Worm (Caenorhabditis elegans) whole organism, L2 larva: ENCODE results near the gene F35C11.3.
A peak's percentile ranks its signal among the peaks of the same experiment; 100 is the strongest.

Source experiments
- F13H6.1 ChIP-seq: sonication (generic microtip); optimal IDR thresholded peaks from 2 replicates; lab custom pipeline; 2016; ENCODE audit warnings: missing genetic modification characterization, missing compliant biosample characterization
- R02D3.7 ChIP-seq: fragments of 150-350 bp; optimal IDR thresholded peaks from 2 replicates; lab custom pipeline; 2014; ENCODE audit warnings: missing biosample characterization, missing genetic modification characterization
- Y55F3AM.14 ChIP-seq: fragments of 200-800 bp; sonication (Bioruptor generic); optimal IDR thresholded peaks from 2 replicates; lab custom pipeline; 2018; ENCODE audit warnings: mild to moderate bottlenecking, missing genetic modification characterization, missing compliant biosample characterization
- ZK546.5 ChIP-seq: sonication (generic microtip); optimal IDR thresholded peaks from 2 replicates; lab custom pipeline; 2017; ENCODE audit warnings: missing biosample characterization, missing genetic modification characterization
- ama-1 ChIP-seq: fragments of 150-350 bp; optimal IDR thresholded peaks from 2 replicates; lab custom pipeline; 2018; ENCODE audit warnings: inconsistent platforms
- blmp-1 ChIP-seq: sonication (generic microtip); optimal IDR thresholded peaks from 2 replicates; lab custom pipeline; 2017; ENCODE audit warnings: missing genetic modification characterization, mild to moderate bottlenecking, missing compliant biosample characterization, antibody characterized with exemption, moderate library complexity; ENCODE audit not compliant: insufficient read depth
- ceh-16 ChIP-seq: fragments of 150-350 bp; optimal IDR thresholded peaks from 2 replicates; lab custom pipeline; 2014; ENCODE audit warnings: missing biosample characterization, missing genetic modification characterization
- ceh-82 ChIP-seq: fragments of 150-350 bp; optimal IDR thresholded peaks from 2 replicates; lab custom pipeline; 2014; ENCODE audit warnings: missing biosample characterization, missing genetic modification characterization
- dmd-4 ChIP-seq: sonication (generic microtip); optimal IDR thresholded peaks from 2 replicates; lab custom pipeline; 2017; ENCODE audit warnings: missing biosample characterization, missing genetic modification characterization
- elt-1 ChIP-seq: fragments of 150-350 bp; optimal IDR thresholded peaks from 2 replicates; lab custom pipeline; 2014; ENCODE audit warnings: missing biosample characterization, missing genetic modification characterization
- elt-3 ChIP-seq: sonication (generic microtip); optimal IDR thresholded peaks from 2 replicates; lab custom pipeline; 2017; ENCODE audit warnings: missing biosample characterization, missing genetic modification characterization
- fos-1 ChIP-seq: fragments of 150-350 bp; optimal IDR thresholded peaks from 2 replicates; lab custom pipeline; 2014; ENCODE audit warnings: missing biosample characterization, missing genetic modification characterization
- gmeb-1 ChIP-seq: fragments of 150-350 bp; optimal IDR thresholded peaks from 2 replicates; lab custom pipeline; 2014; ENCODE audit warnings: missing biosample characterization, missing genetic modification characterization
- lin-11 ChIP-seq: fragments of 150-350 bp; sonication (generic microtip); optimal IDR thresholded peaks from 2 replicates; lab custom pipeline; 2014; ENCODE audit warnings: missing biosample characterization, missing genetic modification characterization, inconsistent platforms, mixed read lengths
- lin-13 ChIP-seq: fragments of 150-350 bp; optimal IDR thresholded peaks from 2 replicates; lab custom pipeline; 2014; ENCODE audit warnings: missing biosample characterization, missing genetic modification reagents, missing genetic modification characterization
- lsy-2 ChIP-seq, 2 experiments: fragments of 150-350 bp in 1 of 2; sonication (generic microtip) in 1 of 2; optimal IDR thresholded peaks; 2 replicates each; lab custom pipeline; 2014 to 2017; ENCODE audit warnings: missing biosample characterization in 2 of 2, missing genetic modification characterization in 2 of 2
- mab-5 ChIP-seq: fragments of 150-350 bp; optimal IDR thresholded peaks from 2 replicates; lab custom pipeline; 2014; ENCODE audit warnings: missing biosample characterization, missing genetic modification characterization
- mdl-1 ChIP-seq, 2 experiments: fragments of 150-350 bp in 1 of 2; sonication (generic microtip) in 1 of 2; optimal IDR thresholded peaks; 2 replicates each; lab custom pipeline; 2017; ENCODE audit warnings: missing biosample characterization in 2 of 2, missing genetic modification characterization in 2 of 2
- nhr-10 ChIP-seq: sonication (generic microtip); optimal IDR thresholded peaks from 2 replicates; lab custom pipeline; 2017; ENCODE audit warnings: missing biosample characterization, missing genetic modification characterization
- nhr-129 ChIP-seq: fragments of 150-350 bp; optimal IDR thresholded peaks from 2 replicates; lab custom pipeline; 2014; ENCODE audit warnings: missing biosample characterization, missing genetic modification characterization
- nhr-21 ChIP-seq: fragments of 150-350 bp; optimal IDR thresholded peaks from 2 replicates; lab custom pipeline; 2014; ENCODE audit warnings: missing biosample characterization, missing genetic modification characterization
- nhr-23 ChIP-seq: fragments of 150-350 bp; optimal IDR thresholded peaks from 2 replicates; lab custom pipeline; 2014; ENCODE audit warnings: missing biosample characterization, missing genetic modification reagents, missing genetic modification characterization
- nhr-237 ChIP-seq: fragments of 150-350 bp; optimal IDR thresholded peaks from 2 replicates; lab custom pipeline; 2014; ENCODE audit warnings: missing biosample characterization, missing genetic modification characterization
- nhr-25 ChIP-seq: fragments of 150-350 bp; sonication (generic microtip); optimal IDR thresholded peaks from 3 replicates; lab custom pipeline; 2014; ENCODE audit warnings: missing biosample characterization, missing genetic modification characterization
- nhr-77 ChIP-seq: fragments of 150-350 bp; optimal IDR thresholded peaks from 2 replicates; lab custom pipeline; 2014; ENCODE audit warnings: missing biosample characterization, missing genetic modification characterization
- sem-4 ChIP-seq: fragments of 150-350 bp; optimal IDR thresholded peaks from 2 replicates; lab custom pipeline; 2014; ENCODE audit warnings: missing biosample characterization, missing genetic modification reagents, missing genetic modification characterization
- skn-1 ChIP-seq: sonication (generic microtip); optimal IDR thresholded peaks from 2 replicates; lab custom pipeline; 2017; ENCODE audit warnings: missing biosample characterization, missing genetic modification characterization
- sma-3 ChIP-seq: sonication (generic microtip); optimal IDR thresholded peaks from 2 replicates; lab custom pipeline; 2016; ENCODE audit warnings: missing genetic modification reagents, missing genetic modification characterization, missing compliant biosample characterization
- snpc-4 ChIP-seq: fragments of 150-350 bp; optimal IDR thresholded peaks from 2 replicates; lab custom pipeline; 2014; ENCODE audit warnings: missing biosample characterization, missing genetic modification characterization
- unc-39 ChIP-seq: fragments of 150-350 bp; optimal IDR thresholded peaks from 2 replicates; lab custom pipeline; 2014; ENCODE audit warnings: missing biosample characterization, missing genetic modification characterization
- unc-55 ChIP-seq: fragments of 150-350 bp; sonication (generic microtip); optimal IDR thresholded peaks from 3 replicates; lab custom pipeline; 2014; ENCODE audit warnings: missing biosample characterization, missing genetic modification reagents, missing genetic modification characterization
- unc-62 ChIP-seq: fragments of 150-350 bp; optimal IDR thresholded peaks from 2 replicates; lab custom pipeline; 2014; ENCODE audit warnings: missing biosample characterization, missing genetic modification reagents, missing genetic modification characterization
- zag-1 ChIP-seq: fragments of 150-350 bp; optimal IDR thresholded peaks from 2 replicates; lab custom pipeline; 2014; ENCODE audit warnings: missing biosample characterization, missing genetic modification characterization
- ztf-4 ChIP-seq: fragments of 150-350 bp; optimal IDR thresholded peaks from 2 replicates; lab custom pipeline; 2014; ENCODE audit warnings: missing biosample characterization, missing genetic modification characterization

Gene F35C11.3

DNA sequence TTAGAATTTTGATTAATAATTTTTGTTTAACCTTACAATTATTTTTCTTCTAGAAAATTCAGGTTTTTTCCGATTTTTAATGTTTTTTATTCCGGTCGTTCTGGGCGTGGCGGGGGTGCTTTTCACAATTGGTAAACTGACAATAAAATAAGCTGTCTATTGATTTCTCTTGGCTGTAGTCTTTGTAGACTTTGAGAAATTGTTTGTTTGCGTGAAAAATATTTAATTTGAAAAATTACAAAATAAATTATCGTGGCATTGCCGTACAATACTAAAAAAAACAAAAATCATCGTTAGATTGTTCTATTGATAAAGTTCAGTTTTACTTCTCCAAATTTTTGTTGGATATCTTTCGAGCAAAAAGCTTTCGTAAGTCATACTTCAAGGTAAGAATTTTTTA is at the start of gene F35C11.3:
Gene F35C11.3 (plus strand): TSS at position 301 of the 400 bp plus-strand sequence.
- TF ChIP-seq gmeb-1 (tag; lab: Kevin White, UChicago) (no peak), elt-3 (tag; lab: Kevin White, UChicago) (no peak), sem-4 (no peak), nhr-129 (tag; lab: Kevin White, UChicago) (no peak), nhr-25 (tag; lab: Kevin White, UChicago) (no peak), sma-3 (GFP tag; lab: Kevin White, UChicago) (no peak)
- TF ChIP-seq, all 48 proteins: peak for 0

DNA sequence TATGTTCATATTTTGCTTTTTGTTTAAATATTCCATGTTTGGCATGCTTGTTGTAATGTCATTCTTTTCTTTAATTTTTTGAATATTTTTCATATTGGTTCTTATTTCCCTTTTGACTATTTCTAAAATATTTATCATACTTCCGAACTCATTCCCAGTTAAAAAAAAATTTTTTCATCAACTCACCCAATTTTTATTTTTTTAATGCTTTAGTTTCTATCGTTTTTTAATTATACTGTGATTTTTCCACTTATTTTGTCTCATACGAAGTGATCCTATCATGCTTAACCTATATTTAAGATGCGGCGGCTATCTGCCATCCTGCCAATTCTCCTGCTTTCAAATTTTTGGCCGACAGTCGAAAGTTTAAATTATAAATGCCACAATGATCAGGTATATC is 48.1 kb upstream of the F35C11.3 start, which contains the start of gene qua-1:
Gene qua-1 (plus strand): TSS at position 301 of the 400 bp plus-strand sequence.
- no peak for TF ChIP-seq nhr-237 (tag; lab: Kevin White, UChicago)
- TF ChIP-seq nhr-10 (tag; lab: Kevin White, UChicago): no peak
- no peak for TF ChIP-seq F13H6.1 (tag; lab: Kevin White, UChicago)
- no peak for TF ChIP-seq dmd-4 (tag; lab: Kevin White, UChicago)
- TF ChIP-seq mab-5 (tag; lab: Kevin White, UChicago): no peak

DNA sequence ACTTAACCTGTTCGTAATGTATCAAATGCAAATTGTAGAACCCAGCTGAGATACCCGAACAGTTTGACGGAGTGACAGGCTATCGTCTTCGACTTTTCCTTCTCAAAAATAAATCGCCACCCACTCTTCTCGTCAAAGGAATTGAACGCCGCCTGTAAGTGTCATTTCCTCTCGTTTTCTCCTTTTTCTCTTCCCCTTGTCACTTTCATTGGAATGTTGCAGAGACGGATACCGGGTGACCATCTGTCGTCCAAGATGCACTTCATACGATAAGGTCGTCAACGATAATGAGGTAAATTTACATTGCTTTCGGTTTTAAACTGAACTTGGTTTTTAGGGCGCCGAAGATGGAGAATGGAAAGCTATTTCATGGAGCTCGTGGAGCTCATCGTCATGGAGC is 46.8 kb upstream of the F35C11.3 start:
- TF ChIP-seq ama-1 (lab: Kevin White, UChicago): no peak
- TF ChIP-seq blmp-1 (tag; lab: Kevin White, UChicago): peak; percentile 88

DNA sequence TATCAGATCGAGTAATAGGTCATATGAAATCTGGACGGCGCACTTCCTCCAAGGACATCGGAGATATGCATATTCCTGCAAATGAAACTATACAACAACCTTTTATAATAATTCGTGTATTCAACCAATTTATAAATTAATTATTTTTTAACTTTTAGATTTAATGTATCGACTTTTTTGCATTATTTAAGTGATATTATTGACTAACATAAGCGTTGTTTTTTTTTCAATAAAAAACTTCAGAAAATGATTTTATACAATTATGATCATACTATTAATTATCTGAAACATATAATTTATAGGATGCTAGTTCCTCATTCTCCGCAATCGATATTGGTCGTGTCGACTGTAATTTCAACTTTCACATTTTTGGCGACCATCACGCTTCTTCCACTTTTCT is 42.5 kb upstream of the F35C11.3 start, which contains the start of gene col-76:
Gene col-76 (plus strand): TSS at position 301 of the 400 bp plus-strand sequence.
- no peak for TF ChIP-seq unc-39 (tag; lab: Kevin White, UChicago)

DNA sequence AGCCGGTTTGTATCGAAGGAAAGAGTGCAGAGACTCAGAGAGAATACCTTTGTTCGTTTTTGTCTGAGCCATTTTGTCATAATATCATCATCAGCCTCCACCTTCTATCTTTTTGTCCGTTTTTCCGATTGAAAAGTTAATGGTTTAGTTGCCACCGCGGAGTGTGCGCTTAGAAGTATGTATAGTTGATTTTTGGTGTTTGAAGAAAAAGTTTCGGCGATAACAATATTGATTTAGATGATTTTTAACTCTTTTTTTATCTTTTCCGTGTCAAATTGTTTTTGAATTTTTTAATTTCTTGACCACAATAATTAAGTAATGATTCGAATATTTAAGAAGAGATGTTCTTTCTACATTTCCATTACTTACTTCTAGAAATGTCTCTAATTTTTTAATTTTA is 41.0 kb upstream of the F35C11.3 start:
- TF ChIP-seq zag-1 (tag; lab: Kevin White, UChicago) (no peak), fos-1 (tag; lab: Kevin White, UChicago) (peak; percentile 40), skn-1 (tag; lab: Kevin White, UChicago) (peak; percentile 70), unc-62 (no peak)
- TF ChIP-seq, all 48 proteins: peak for 2

DNA sequence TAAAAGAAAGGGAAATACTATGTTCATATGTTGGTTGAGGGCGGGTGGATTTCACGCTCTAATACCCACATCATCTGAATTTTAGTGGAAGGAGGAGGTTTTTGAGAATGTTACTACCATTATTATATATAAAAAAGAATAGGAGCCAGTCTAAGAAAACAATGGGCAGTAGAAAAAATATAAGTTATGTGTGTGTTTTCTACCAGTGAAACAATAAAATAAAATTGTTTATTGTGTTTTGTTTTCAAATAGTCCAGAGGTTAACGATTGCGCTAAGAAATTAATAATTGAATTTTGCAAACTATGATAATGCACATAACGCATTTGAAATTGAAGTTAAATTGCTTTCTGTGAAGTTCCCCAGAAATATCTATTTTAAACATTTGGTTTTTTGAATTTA is 37.1 kb upstream of the F35C11.3 start, which contains the start of gene M110.8:
Gene M110.8 (minus strand): TSS at position 101 of the 400 bp plus-strand sequence.
- TF ChIP-seq R02D3.7 (no peak), unc-55 (GFP tag; lab: Kevin White, UChicago) (no peak), elt-3 (tag; lab: Kevin White, UChicago) (no peak), nhr-23 (tag; lab: Kevin White, UChicago) (no peak), lsy-2 (tag; optimal IDR thresholded peaks at IDR 0.05; lab: Kevin White, UChicago) (no peak), lin-13 (no peak), nhr-77 (tag; lab: Kevin White, UChicago) (no peak), lin-11 (no peak), snpc-4 (tag; lab: Kevin White, UChicago) (no peak), nhr-21 (tag; lab: Kevin White, UChicago) (no peak), fos-1 (tag; lab: Kevin White, UChicago) (no peak)

DNA sequence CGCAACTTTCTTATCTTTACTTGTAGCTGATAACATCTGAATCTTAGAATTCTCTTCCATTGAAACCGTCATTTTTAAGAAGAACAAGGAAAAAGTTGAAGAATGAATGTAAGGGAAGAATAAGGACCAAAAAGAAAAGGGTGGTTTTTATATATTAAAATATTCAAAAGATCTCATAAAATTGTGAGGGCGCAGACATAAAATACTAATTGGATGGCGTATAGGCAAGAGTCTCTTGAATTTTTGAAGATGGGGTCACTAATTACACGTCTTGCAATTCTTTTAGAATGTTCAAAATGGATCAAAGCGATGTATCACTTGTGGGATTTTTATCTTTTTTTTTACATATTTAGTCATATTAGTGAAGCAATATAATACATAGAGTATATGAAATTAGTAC is 33.9 kb upstream of the F35C11.3 start, which contains the start of gene twk-3:
Gene twk-3 (minus strand): TSS at position 101 of the 400 bp plus-strand sequence.
- TF ChIP-seq sma-3 (GFP tag; lab: Kevin White, UChicago): no peak
- no peak for TF ChIP-seq mab-5 (tag; lab: Kevin White, UChicago)
- no peak for TF ChIP-seq ztf-4 (tag; lab: Kevin White, UChicago)
- TF ChIP-seq ceh-82 (tag; lab: Kevin White, UChicago): no peak
- TF ChIP-seq nhr-23 (tag; lab: Kevin White, UChicago): no peak
- TF ChIP-seq ama-1 (lab: Kevin White, UChicago): no peak
- TF ChIP-seq elt-1 (tag; lab: Kevin White, UChicago): no peak
- no peak for TF ChIP-seq snpc-4 (tag; lab: Kevin White, UChicago)
- no peak for TF ChIP-seq mdl-1 (tag; optimal IDR thresholded peaks at IDR 0.05; lab: Kevin White, UChicago)
- no peak for TF ChIP-seq ceh-16 (tag; lab: Kevin White, UChicago)
- no peak for TF ChIP-seq ZK546.5 (tag; lab: Kevin White, UChicago)
- TF ChIP-seq dmd-4 (tag; lab: Kevin White, UChicago): no peak
- no peak for TF ChIP-seq elt-3 (tag; lab: Kevin White, UChicago)
- no peak for TF ChIP-seq Y55F3AM.14 (GFP tag; lab: Kevin White, UChicago)
- no peak for TF ChIP-seq nhr-25 (tag; lab: Kevin White, UChicago)
